Worm (Caenorhabditis elegans): Measurements from ENCODE around the gene clec-4.

ce11 chrII:12615413-12615812, 34.5 kb upstream of the clec-4 start:
- TF ChIP-seq C34F6.9 (tag; optimal IDR thresholded peaks at IDR 0.05) (no peak), mdl-1 (tag; optimal IDR thresholded peaks at IDR 0.05) (no peak), egl-27 (tag; optimal IDR thresholded peaks at IDR 0.05) (no peak), nhr-11 (tag; optimal IDR thresholded peaks at IDR 0.05) (no peak), aly-2 (tag; optimal IDR thresholded peaks at IDR 0.05) (no peak), unc-62 (GFP tag; optimal IDR thresholded peaks at IDR 0.05) (no peak), ceh-82 (tag; optimal IDR thresholded peaks at IDR 0.05) (no peak), snpc-4 (tag; optimal IDR thresholded peaks at IDR 0.05) (no peak), gmeb-1 (tag; optimal IDR thresholded peaks at IDR 0.05) (no peak), ZK546.5 (tag; optimal IDR thresholded peaks at IDR 0.05) (no peak), ztf-11 (tag; optimal IDR thresholded peaks at IDR 0.05) (no peak), lsy-2 (tag; optimal IDR thresholded peaks at IDR 0.05) (no peak), blmp-1 (tag; optimal IDR thresholded peaks at IDR 0.05; ENCODE audit: insufficient read depth) (no peak), nhr-25 (tag; optimal IDR thresholded peaks at IDR 0.05) (no peak)

Measured in whole organism, L2 larva.